Worm (Caenorhabditis elegans): ENCODE data around the gene F25B5.6.

The F25B5.6 gene

ce11 chrIII:5949817-5950216 is 1.3 kb upstream of the F25B5.6 start (continued):
- TF ChIP-seq cebp-1 (GFP tag; IDR thresholded peaks at IDR 0.05) (no peak), cebp-1 (tag; optimal IDR thresholded peaks at IDR 0.05) (peak; percentile 14), dpff-1 (tag; optimal IDR thresholded peaks at IDR 0.05) (no peak), lin-40 (tag; optimal IDR thresholded peaks at IDR 0.05) (no peak), lin-54 (GFP tag; optimal IDR thresholded peaks at IDR 0.05) (no peak), hsf-1 (GFP tag; IDR thresholded peaks at IDR 0.05) (no peak), pha-4 (tag; optimal IDR thresholded peaks at IDR 0.05) (no peak), hlh-26 (GFP tag; conservative IDR thresholded peaks at IDR 0.05) (no peak), xnd-1 (tag; optimal IDR thresholded peaks at IDR 0.05) (no peak), nhr-120 (GFP tag; IDR thresholded peaks at IDR 0.05) (no peak), somi-1 (GFP tag; optimal IDR thresholded peaks at IDR 0.05) (peak; percentile 27), akir-1 (GFP tag; optimal IDR thresholded peaks at IDR 0.05) (no peak), sptf-2 (GFP tag; optimal IDR thresholded peaks at IDR 0.05) (no peak), mcd-1 (GFP tag; IDR thresholded peaks at IDR 0.05) (0 out of 2 replicates have a peak, but pooled peaks have one; percentile 9), lin-35 (GFP tag; optimal IDR thresholded peaks at IDR 0.05) (peak in 1 of 3 experiments; percentile 8), F22D6.2 (tag; optimal IDR thresholded peaks at IDR 0.05) (no peak)

DNA sequence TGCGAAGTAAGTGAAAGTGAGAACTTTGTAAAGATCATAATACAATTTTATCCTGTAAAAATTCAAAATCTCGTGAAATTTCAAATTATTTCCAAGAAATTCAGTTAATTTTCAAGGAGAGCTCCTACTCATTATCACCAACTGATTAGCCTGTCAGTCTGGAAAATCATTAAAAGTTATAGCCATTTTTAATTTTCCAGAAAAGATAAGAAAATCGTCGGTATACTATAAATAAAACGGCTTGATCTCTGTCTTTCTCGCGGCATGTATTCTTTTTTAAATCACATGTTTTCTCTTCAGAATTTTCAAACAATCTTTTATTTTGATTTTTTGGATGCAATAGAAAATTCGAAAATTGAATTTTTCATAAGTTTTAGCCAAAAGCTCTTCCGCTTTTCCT is 453 bp upstream of the F25B5.6 start:
- TF ChIP-seq ccch-3 (GFP tag; optimal IDR thresholded peaks at IDR 0.05) (no peak), egrh-3 (GFP tag; IDR thresholded peaks at IDR 0.05) (no peak), F37B4.10 (GFP tag; IDR thresholded peaks at IDR 0.05) (no peak), ceh-58 (GFP tag; IDR thresholded peaks at IDR 0.05) (no peak), T07F8.4 (tag; optimal IDR thresholded peaks at IDR 0.05) (no peak), sdz-38 (tag; optimal IDR thresholded peaks at IDR 0.05) (no peak)

DNA sequence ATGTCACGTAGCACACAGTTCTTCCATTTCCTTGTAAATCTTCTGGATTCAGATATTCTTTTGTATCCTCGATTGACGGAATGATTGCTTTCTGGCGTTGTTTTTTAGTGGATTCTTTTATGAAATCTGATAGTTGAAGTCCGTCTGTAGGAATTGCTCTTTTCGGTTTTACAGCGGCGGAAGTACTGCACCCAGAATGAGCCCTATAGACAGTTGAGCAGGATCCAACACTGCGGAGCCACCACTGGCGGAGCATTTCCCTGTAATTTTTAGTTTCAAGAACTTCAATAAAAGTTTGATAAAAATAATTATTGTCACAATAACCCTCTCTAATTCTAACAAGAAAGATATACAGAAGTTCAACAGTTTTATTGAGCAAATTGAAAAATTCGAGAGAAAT is 2.7 kb downstream of the F25B5.6 start, which contains the start of gene F25B5.5:
Gene F25B5.5, minus strand, starts transcription at position 260 of the 400 bp plus-strand sequence.
- TF ChIP-seq egl-44 (GFP tag; IDR thresholded peaks at IDR 0.05), result 0 out of 2 replicates have a peak, but pooled peaks have one; percentile 27
- peak; percentile 53 for TF ChIP-seq ama-1 (optimal IDR thresholded peaks at IDR 0.05)
- TF ChIP-seq ama-1 (GFP tag; optimal IDR thresholded peaks at IDR 0.05), result no peak
- no peak for TF ChIP-seq nhr-120 (GFP tag; IDR thresholded peaks at IDR 0.05)
- TF ChIP-seq ceh-27 (GFP tag; optimal IDR thresholded peaks at IDR 0.05), result no peak
- no peak for TF ChIP-seq cebp-1 (GFP tag; IDR thresholded peaks at IDR 0.05)
- TF ChIP-seq cebp-1 (tag; optimal IDR thresholded peaks at IDR 0.05), result peak; percentile 22
- TF ChIP-seq madf-3 (GFP tag; IDR thresholded peaks at IDR 0.05), result 0 out of 2 replicates have a peak, but pooled peaks have one; percentile 12
- TF ChIP-seq lin-26 (GFP tag; IDR thresholded peaks at IDR 0.05), result 0 out of 2 replicates have a peak, but pooled peaks have one; percentile 32
- TF ChIP-seq F39B2.1 (GFP tag; IDR thresholded peaks at IDR 0.05), result no peak
- 0 out of 2 replicates have a peak, but pooled peaks have one; percentile 45 for TF ChIP-seq ekl-4 (GFP tag; IDR thresholded peaks at IDR 0.05)
- peak in 1 of 3 experiments; percentile 32 for TF ChIP-seq lin-35 (GFP tag; optimal IDR thresholded peaks at IDR 0.05)

DNA sequence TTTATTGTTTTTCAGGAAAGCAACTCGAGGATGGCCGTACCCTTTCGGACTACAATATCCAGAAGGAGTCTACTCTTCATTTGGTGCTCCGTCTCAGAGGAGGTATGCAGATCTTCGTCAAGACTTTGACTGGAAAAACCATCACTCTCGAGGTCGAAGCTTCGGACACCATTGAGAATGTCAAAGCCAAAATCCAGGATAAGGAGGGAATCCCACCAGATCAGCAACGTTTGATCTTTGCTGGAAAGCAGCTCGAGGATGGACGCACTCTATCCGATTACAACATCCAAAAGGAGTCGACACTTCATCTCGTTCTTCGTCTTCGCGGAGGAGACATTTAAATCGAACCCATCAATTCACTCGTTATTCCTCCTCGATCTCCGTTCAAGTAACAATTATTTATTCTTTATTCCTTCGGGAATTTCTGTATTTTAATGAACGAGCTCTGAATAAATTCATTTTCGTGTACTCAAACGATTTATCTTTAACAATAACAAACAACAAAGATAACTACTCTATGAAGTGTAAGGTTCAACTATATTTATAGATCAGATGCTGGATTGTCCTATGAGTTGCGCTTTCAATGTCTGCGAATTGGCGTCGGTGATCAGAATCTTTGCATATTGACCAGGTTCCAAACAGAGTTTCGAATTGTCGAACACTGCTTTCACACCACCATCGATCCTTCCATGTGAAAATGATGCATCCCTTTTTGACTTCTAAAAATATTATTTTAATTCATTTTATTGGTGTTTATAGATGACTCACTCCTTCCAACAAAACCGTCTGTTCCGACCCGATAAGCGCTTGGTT is 5.0 kb downstream of the F25B5.6 start:
- peak; percentile 17 for TF ChIP-seq nhr-80 (tag; optimal IDR thresholded peaks at IDR 0.05)
- peak; percentile 88 for TF ChIP-seq cebp-2 (GFP tag; IDR thresholded peaks at IDR 0.05)
- TF ChIP-seq snpc-4 (GFP tag; optimal IDR thresholded peaks at IDR 0.05), result no peak
- TF ChIP-seq snpc-4 (tag; optimal IDR thresholded peaks at IDR 0.05), result peak in 2 of 4 experiments; percentile 49 to 62
- TF ChIP-seq nfyb-1 (GFP tag; IDR thresholded peaks at IDR 0.05), result peak; percentile 86
- peak; percentile 84 for TF ChIP-seq tlf-1 (GFP tag; optimal IDR thresholded peaks at IDR 0.05)
- peak; percentile 73 for TF ChIP-seq rcor-1 (GFP tag; IDR thresholded peaks at IDR 0.05)
- no peak for TF ChIP-seq ceh-79 (tag; optimal IDR thresholded peaks at IDR 0.05)
- TF ChIP-seq ama-1 (optimal IDR thresholded peaks at IDR 0.05), result peak; percentile 91
- peak; percentile 78 to 91 for TF ChIP-seq ama-1 (GFP tag; optimal IDR thresholded peaks at IDR 0.05)
- peak; percentile 30 for TF ChIP-seq somi-1 (GFP tag; optimal IDR thresholded peaks at IDR 0.05)
- no peak for TF ChIP-seq B0261.1 (tag; optimal IDR thresholded peaks at IDR 0.05)
- no peak for TF ChIP-seq zfh-2 (GFP tag; conservative IDR thresholded peaks at IDR 0.05)
- TF ChIP-seq hmg-1.2 (GFP tag; IDR thresholded peaks at IDR 0.05), result peak; percentile 60
- TF ChIP-seq atf-7 (tag; optimal IDR thresholded peaks at IDR 0.05), result peak; percentile 81
- TF ChIP-seq K12H6.12 (tag; optimal IDR thresholded peaks at IDR 0.05), result peak; percentile 22
- peak; percentile 71 for TF ChIP-seq madf-6 (GFP tag; IDR thresholded peaks at IDR 0.05)
